Fruit fly (Drosophila melanogaster) whole organism, prepupa: ENCODE measurements around the gene CG3342.
A peak's percentile ranks its signal among the peaks of the same experiment; 100 is the strongest.

Experiments used
- Blimp-1 ChIP-seq: fragments of 200-800 bp; sonication (Bioruptor generic); optimal IDR thresholded peaks from 3 replicates; lab custom pipeline; 2017; ENCODE audit warnings: missing biosample characterization, missing genetic modification characterization, mild to moderate bottlenecking, moderate library complexity, missing genetic modification reagents
- CG10631 ChIP-seq: fragments of 200-800 bp; sonication (Bioruptor generic); optimal IDR thresholded peaks from 2 replicates; lab custom pipeline; 2016; ENCODE audit warnings: missing biosample characterization, missing genetic modification characterization
- CG11294 ChIP-seq: fragments of 200-800 bp; sonication (Bioruptor generic); IDR thresholded peaks from 2 replicates; pipeline ENCODE4 v1.3.6; 2022; ENCODE audit warnings: missing biosample characterization, missing genetic modification characterization
- CG15336 ChIP-seq: fragments of 200-800 bp; sonication (Bioruptor generic); IDR thresholded peaks from 2 replicates; pipeline ENCODE4 v1.3.6; 2022; ENCODE audit warnings: missing biosample characterization, missing genetic modification characterization
- CG1621 ChIP-seq: fragments of 200-800 bp; sonication (Bioruptor generic); optimal IDR thresholded peaks from 3 replicates; lab custom pipeline; 2018; ENCODE audit warnings: missing biosample characterization, mild to moderate bottlenecking, missing genetic modification characterization
- CG31627 ChIP-seq: fragments of 200-800 bp; sonication (Bioruptor generic); optimal IDR thresholded peaks from 3 replicates; lab custom pipeline; 2016; ENCODE audit warnings: missing biosample characterization, missing genetic modification characterization
- CG32006 ChIP-seq: fragments of 200-800 bp; sonication (Bioruptor generic); optimal IDR thresholded peaks from 3 replicates; lab custom pipeline; 2017; ENCODE audit warnings: missing biosample characterization, mild to moderate bottlenecking, missing genetic modification characterization
- CG34406 ChIP-seq: fragments of 200-800 bp; sonication (Bioruptor generic); optimal IDR thresholded peaks from 3 replicates; lab custom pipeline; 2016; ENCODE audit warnings: missing biosample characterization, missing genetic modification characterization
- CG3919 ChIP-seq: fragments of 200-800 bp; sonication (Bioruptor generic); optimal IDR thresholded peaks from 3 replicates; lab custom pipeline; 2016; ENCODE audit warnings: missing biosample characterization, missing genetic modification characterization
- CG4318 ChIP-seq: fragments of 200-800 bp; sonication (Bioruptor generic); optimal IDR thresholded peaks from 3 replicates; lab custom pipeline; 2017; ENCODE audit warnings: missing biosample characterization, mild to moderate bottlenecking, missing genetic modification characterization
- CG6163 ChIP-seq: fragments of 200-800 bp; sonication (Bioruptor generic); IDR thresholded peaks from 3 replicates; pipeline ENCODE4 v1.3.6; 2022; ENCODE audit warnings: missing biosample characterization, missing genetic modification characterization
- CG6276 ChIP-seq: fragments of 200-800 bp; sonication (Bioruptor generic); optimal IDR thresholded peaks from 2 replicates; lab custom pipeline; 2017; ENCODE audit warnings: missing biosample characterization, mild to moderate bottlenecking, missing genetic modification characterization
- CG6792 ChIP-seq: fragments of 200-800 bp; sonication (Bioruptor generic); optimal IDR thresholded peaks from 3 replicates; lab custom pipeline; 2016; ENCODE audit warnings: missing biosample characterization, missing genetic modification characterization
- CG6854 ChIP-seq: fragments of 200-800 bp; sonication (Bioruptor generic); optimal IDR thresholded peaks from 2 replicates; lab custom pipeline; 2017; ENCODE audit warnings: missing biosample characterization, mild to moderate bottlenecking, missing genetic modification characterization
- CG7368 ChIP-seq: fragments of 200-800 bp; sonication (Bioruptor generic); optimal IDR thresholded peaks from 3 replicates; lab custom pipeline; 2016; ENCODE audit warnings: missing biosample characterization, missing genetic modification characterization
- CG8119 ChIP-seq: fragments of 200-800 bp; sonication (Bioruptor generic); IDR thresholded peaks from 3 replicates; pipeline ENCODE4 v1.3.6; 2022; ENCODE audit warnings: missing biosample characterization, missing genetic modification characterization
- CG8632 ChIP-seq: fragments of 200-800 bp; sonication (Bioruptor generic); optimal IDR thresholded peaks from 3 replicates; lab custom pipeline; 2016; ENCODE audit warnings: missing biosample characterization, missing genetic modification characterization
- CG9139 ChIP-seq: fragments of 200-800 bp; sonication (Bioruptor generic); optimal IDR thresholded peaks from 3 replicates; lab custom pipeline; 2017; ENCODE audit warnings: missing biosample characterization, mild to moderate bottlenecking, missing genetic modification characterization
- Eip75B ChIP-seq: fragments of 200-800 bp; sonication (Bioruptor generic); optimal IDR thresholded peaks from 3 replicates; lab custom pipeline; 2016; ENCODE audit warnings: missing biosample characterization, missing genetic modification characterization
- Eip78C ChIP-seq: fragments of 200-800 bp; sonication (Bioruptor generic); peaks from one replicate; lab custom pipeline; 2016; ENCODE audit warnings: missing biosample characterization, missing genetic modification characterization
- Ets21C ChIP-seq: fragments of 200-800 bp; sonication (Bioruptor generic); optimal IDR thresholded peaks from 3 replicates; lab custom pipeline; 2016; ENCODE audit warnings: missing biosample characterization, missing genetic modification characterization
- Ets96B ChIP-seq: fragments of 200-800 bp; optimal IDR thresholded peaks from 2 replicates; lab custom pipeline; 2019; ENCODE audit warnings: missing biosample characterization, mild to moderate bottlenecking, missing genetic modification characterization, moderate library complexity
- Gug ChIP-seq: fragments of 200-800 bp; sonication (Bioruptor generic); IDR thresholded peaks from 2 replicates; pipeline ENCODE4 v1.3.6; 2022; ENCODE audit warnings: missing biosample characterization, missing genetic modification characterization
- Hr39 ChIP-seq: fragments of 200-800 bp; sonication (Bioruptor generic); optimal IDR thresholded peaks from 2 replicates; lab custom pipeline; 2016; ENCODE audit warnings: missing biosample characterization, missing genetic modification characterization
- Hr4 ChIP-seq: fragments of 200-800 bp; sonication (Bioruptor generic); optimal IDR thresholded peaks from 3 replicates; lab custom pipeline; 2016; ENCODE audit warnings: missing biosample characterization, missing genetic modification characterization
- Lpt ChIP-seq: fragments of 200-800 bp; sonication (Bioruptor generic); optimal IDR thresholded peaks from 3 replicates; lab custom pipeline; 2016; ENCODE audit warnings: missing biosample characterization, missing genetic modification characterization
- Met ChIP-seq: fragments of 200-800 bp; sonication (Bioruptor generic); optimal IDR thresholded peaks from 3 replicates; lab custom pipeline; 2016; ENCODE audit warnings: missing biosample characterization, missing genetic modification characterization
- OdsH ChIP-seq: fragments of 200-800 bp; sonication (Bioruptor generic); optimal IDR thresholded peaks from 3 replicates; lab custom pipeline; 2016; ENCODE audit warnings: missing biosample characterization, missing genetic modification characterization
- Sox102F ChIP-seq: fragments of 200-800 bp; sonication (Bioruptor generic); optimal IDR thresholded peaks from 2 replicates; lab custom pipeline; 2016; ENCODE audit warnings: missing biosample characterization, mild to moderate bottlenecking, missing genetic modification characterization
- Sox14 ChIP-seq: fragments of 200-800 bp; sonication (Bioruptor generic); optimal IDR thresholded peaks from 3 replicates; lab custom pipeline; 2016; ENCODE audit warnings: missing biosample characterization, missing genetic modification characterization
- Sox15 ChIP-seq: fragments of 200-800 bp; sonication (Bioruptor generic); optimal IDR thresholded peaks from 3 replicates; lab custom pipeline; 2016; ENCODE audit warnings: missing biosample characterization, missing genetic modification characterization
- achi ChIP-seq: fragments of 200-800 bp; sonication (Bioruptor generic); optimal IDR thresholded peaks from 3 replicates; lab custom pipeline; 2016; ENCODE audit warnings: missing biosample characterization, missing genetic modification characterization
- cyc ChIP-seq: fragments of 200-800 bp; sonication (Bioruptor generic); optimal IDR thresholded peaks from 3 replicates; lab custom pipeline; 2016; ENCODE audit warnings: missing biosample characterization, missing genetic modification characterization
- dac ChIP-seq: fragments of 200-800 bp; sonication (Bioruptor generic); optimal IDR thresholded peaks from 2 replicates; lab custom pipeline; 2017; ENCODE audit warnings: missing biosample characterization, mild to moderate bottlenecking, missing genetic modification characterization
- eg ChIP-seq: fragments of 200-800 bp; sonication (Bioruptor generic); IDR thresholded peaks from 3 replicates; pipeline ENCODE4 v1.3.6; 2022; ENCODE audit warnings: missing biosample characterization, missing genetic modification characterization
- esn ChIP-seq: fragments of 200-800 bp; sonication (Bioruptor generic); optimal IDR thresholded peaks from 2 replicates; lab custom pipeline; 2016; ENCODE audit warnings: missing biosample characterization, mild to moderate bottlenecking, missing genetic modification characterization, moderate library complexity
- fd59A ChIP-seq: fragments of 200-800 bp; sonication (Bioruptor generic); optimal IDR thresholded peaks from 2 replicates; lab custom pipeline; 2017; ENCODE audit warnings: missing biosample characterization, mild to moderate bottlenecking, missing genetic modification characterization, missing genetic modification reagents
- fd85E ChIP-seq: fragments of 200-800 bp; sonication (Bioruptor generic); optimal IDR thresholded peaks from 3 replicates; lab custom pipeline; 2016; ENCODE audit warnings: missing biosample characterization, missing genetic modification characterization
- fkh ChIP-seq: fragments of 200-800 bp; sonication (Bioruptor generic); optimal IDR thresholded peaks from 3 replicates; lab custom pipeline; 2017; ENCODE audit warnings: missing biosample characterization, mild to moderate bottlenecking, missing genetic modification characterization, moderate library complexity
- lz ChIP-seq: fragments of 200-800 bp; sonication (Bioruptor generic); optimal IDR thresholded peaks from 3 replicates; lab custom pipeline; 2016; ENCODE audit warnings: missing biosample characterization, missing genetic modification characterization
- net ChIP-seq: fragments of 200-800 bp; sonication (Bioruptor generic); optimal IDR thresholded peaks from 3 replicates; lab custom pipeline; 2016; ENCODE audit warnings: missing biosample characterization, missing genetic modification characterization
- pdm3 ChIP-seq: fragments of 200-800 bp; sonication (Bioruptor generic); optimal IDR thresholded peaks from 3 replicates; lab custom pipeline; 2016; ENCODE audit warnings: missing biosample characterization, missing genetic modification characterization
- salr ChIP-seq, 2 experiments: fragments of 200-800 bp; sonication (Bioruptor generic); optimal IDR thresholded peaks; 3 replicates each; lab custom pipeline; 2016 to 2018; ENCODE audit warnings: missing biosample characterization in 2 of 2, missing genetic modification characterization in 2 of 2, mild to moderate bottlenecking in 1 of 2
- spab ChIP-seq: fragments of 200-800 bp; sonication (Bioruptor generic); optimal IDR thresholded peaks from 2 replicates; lab custom pipeline; 2017; ENCODE audit warnings: missing biosample characterization, mild to moderate bottlenecking, missing genetic modification characterization, missing genetic modification reagents
- ss ChIP-seq, 2 experiments: fragments of 200-800 bp; sonication (Bioruptor generic); optimal IDR thresholded peaks; 2 replicates in 1 of 2; 3 replicates in 1 of 2; lab custom pipeline; 2017 to 2018; ENCODE audit warnings: mild to moderate bottlenecking in 2 of 2, missing biosample characterization in 2 of 2, missing genetic modification characterization in 2 of 2, moderate library complexity in 1 of 2
- svp ChIP-seq: fragments of 200-800 bp; sonication (Bioruptor generic); peaks from one replicate; lab custom pipeline; 2016; ENCODE audit warnings: missing biosample characterization, missing genetic modification characterization
- topi ChIP-seq: fragments of 200-800 bp; sonication (Bioruptor generic); optimal IDR thresholded peaks from 3 replicates; lab custom pipeline; 2016; ENCODE audit warnings: missing biosample characterization, missing genetic modification characterization
- vri ChIP-seq: fragments of 200-800 bp; sonication (Bioruptor generic); optimal IDR thresholded peaks from 3 replicates; lab custom pipeline; 2016; ENCODE audit warnings: missing biosample characterization, mild to moderate bottlenecking, missing genetic modification characterization

The CG3342 gene

dm6 chrX:6527680-6528079 is at the start of gene CG3342:
Gene CG3342 (minus strand): TSS chrX:6527888.
- TF ChIP-seq Eip78C (peak; percentile 34), salr (GFP tag; optimal IDR thresholded peaks at IDR 0.05; lab: Kevin White, UChicago) (no peak), svp (GFP tag; lab: Kevin White, UChicago) (peak; percentile 47)

DNA sequence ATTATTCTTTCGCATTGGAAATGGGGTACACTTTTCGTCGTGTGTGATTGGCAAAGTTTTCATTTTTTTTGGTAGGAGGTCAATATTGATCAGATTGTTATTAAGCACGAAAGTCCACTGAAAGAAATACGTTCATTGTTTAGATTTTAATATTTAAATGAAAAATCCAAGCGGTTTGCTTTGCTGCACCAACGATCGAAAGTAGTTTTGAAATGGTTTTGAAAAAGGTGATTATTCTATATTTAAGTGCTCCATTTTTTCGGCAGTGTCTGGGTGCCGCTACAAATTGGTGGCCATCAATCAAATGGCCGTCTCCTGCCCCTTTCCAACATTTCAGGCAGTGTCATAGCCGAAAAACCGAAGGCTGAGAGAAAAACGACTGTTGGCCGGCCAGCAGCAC is 46.8 kb upstream of the CG3342 start:
- TF ChIP-seq Eip75B (GFP tag; lab: Kevin White, UChicago) (peak; percentile 23), Ets21C (GFP tag; lab: Kevin White, UChicago) (peak; percentile 20), CG3919 (peak; percentile 50), CG6163 (GFP tag; lab: Robert Waterston, UW) (peak; percentile 76), pdm3 (GFP tag; lab: Kevin White, UChicago) (peak; percentile 45), CG15336 (GFP tag; lab: Robert Waterston, UW) (peak; percentile 48; the same call in 1 of the 2 replicates), fd85E (GFP tag; lab: Kevin White, UChicago) (no peak), achi (GFP tag; lab: Kevin White, UChicago) (peak; percentile 37), vri (no peak), CG6792 (peak; percentile 17), CG7368 (GFP tag; lab: Kevin White, UChicago) (no peak), CG32006 (GFP tag; lab: Kevin White, UChicago) (peak; percentile 61), lz (GFP tag; lab: Kevin White, UChicago) (peak; percentile 62), fd59A (GFP tag; lab: Kevin White, UChicago) (no peak), Met (GFP tag; lab: Kevin White, UChicago) (peak; percentile 67), Lpt (peak; percentile 9), CG11294 (GFP tag; lab: Robert Waterston, UW) (peak; percentile 34; the same call in 1 of the 2 replicates), CG4318 (GFP tag; lab: Kevin White, UChicago) (peak; percentile 36), CG1621 (tag; lab: Kevin White, UChicago) (no peak), CG10631 (peak; percentile 10), eg (GFP tag; lab: Robert Waterston, UW) (peak; percentile 77), Gug (GFP tag; lab: Robert Waterston, UW) (no peak), Sox14 (GFP tag; lab: Kevin White, UChicago) (peak; percentile 23), ss (GFP tag; optimal IDR thresholded peaks at IDR 0.05; lab: Kevin White, UChicago) (no peak), CG34406 (peak; percentile 36), CG6276 (GFP tag; lab: Kevin White, UChicago) (peak; percentile 28), CG9139 (GFP tag; lab: Kevin White, UChicago) (no peak), dac (GFP tag; lab: Kevin White, UChicago) (peak; percentile 52), CG8119 (GFP tag; lab: Robert Waterston, UW) (peak; percentile 68), Hr39 (peak; percentile 55), fkh (GFP tag; lab: Kevin White, UChicago) (no peak), CG31627 (GFP tag; lab: Kevin White, UChicago) (peak; percentile 54), CG8632 (peak; percentile 11), topi (GFP tag; lab: Kevin White, UChicago) (peak; percentile 72), esn (GFP tag; lab: Kevin White, UChicago) (peak; percentile 39), spab (no peak), CG6854 (GFP tag; lab: Kevin White, UChicago) (no peak), Hr4 (GFP tag; lab: Kevin White, UChicago) (peak; percentile 71), Sox102F (GFP tag; lab: Kevin White, UChicago) (peak; percentile 61), Blimp-1 (GFP tag; lab: Kevin White, UChicago) (no peak), Eip78C (peak; percentile 86), OdsH (peak; percentile 35), cyc (GFP tag; lab: Kevin White, UChicago) (peak; percentile 64), net (GFP tag; lab: Kevin White, UChicago) (peak; percentile 25), Ets96B (tag; lab: Kevin White, UChicago) (no peak), Sox15 (GFP tag; lab: Kevin White, UChicago) (peak; percentile 15), svp (GFP tag; lab: Kevin White, UChicago) (peak; percentile 84)
